Fruit fly (Drosophila melanogaster) whole organism, prepupa: ENCODE data around the gene AANATL2.

ENCODE experiments used
- CG8119 ChIP-seq: fragments of 200-800 bp; sonication (Bioruptor generic); IDR thresholded peaks from 3 replicates; pipeline ENCODE4 v1.3.6; 2022; ENCODE audit warnings: missing biosample characterization, missing genetic modification characterization
- CG8319 ChIP-seq: fragments of 200-800 bp; sonication (Bioruptor generic); optimal IDR thresholded peaks from 3 replicates; lab custom pipeline; 2016; ENCODE audit warnings: missing biosample characterization, missing genetic modification characterization
- Gug ChIP-seq: fragments of 200-800 bp; sonication (Bioruptor generic); IDR thresholded peaks from 2 replicates; pipeline ENCODE4 v1.3.6; 2022; ENCODE audit warnings: missing biosample characterization, missing genetic modification characterization
- Hr4 ChIP-seq: fragments of 200-800 bp; sonication (Bioruptor generic); optimal IDR thresholded peaks from 3 replicates; lab custom pipeline; 2016; ENCODE audit warnings: missing biosample characterization, missing genetic modification characterization
- eg ChIP-seq: fragments of 200-800 bp; sonication (Bioruptor generic); IDR thresholded peaks from 3 replicates; pipeline ENCODE4 v1.3.6; 2022; ENCODE audit warnings: missing biosample characterization, missing genetic modification characterization

DNA sequence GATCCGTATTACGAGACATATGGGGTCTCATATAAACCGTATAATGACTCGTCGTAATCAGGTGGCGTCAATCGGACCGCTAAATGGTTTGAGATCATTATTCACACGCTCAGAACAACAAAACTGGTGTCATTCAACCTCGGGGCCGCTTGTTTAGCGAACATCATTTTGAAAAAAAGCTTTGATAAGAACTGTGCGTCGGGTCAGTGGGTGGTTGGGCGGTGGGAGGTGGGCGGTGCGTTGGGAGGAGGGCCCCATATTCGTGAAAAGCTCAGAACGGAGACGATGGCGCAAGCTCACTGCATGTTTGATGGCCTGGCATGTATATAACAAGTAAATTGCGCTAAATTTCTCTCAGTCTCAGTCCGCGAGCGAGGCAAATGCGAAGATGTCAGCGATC is at the start of gene AANATL2:
- TF ChIP-seq CG8319 (GFP tag; lab: Kevin White, UChicago), result no peak
- no peak for TF ChIP-seq CG8119 (GFP tag; lab: Robert Waterston, UW)
- no peak for TF ChIP-seq Hr4 (GFP tag; lab: Kevin White, UChicago)
- no peak for TF ChIP-seq eg (GFP tag; lab: Robert Waterston, UW)
- TF ChIP-seq Gug (GFP tag; lab: Robert Waterston, UW), result no peak
